Fruit fly (Drosophila melanogaster) whole organism, embryonic: ENCODE data around the gene CG42553.

ENCODE experiments used
- Aef1 ChIP-seq: fragments of 200-800 bp; sonication (Bioruptor generic); IDR thresholded peaks from 3 replicates; pipeline ENCODE4 v1.3.6; 2022; ENCODE audit warnings: missing biosample characterization, missing genetic modification characterization
- Blimp-1 ChIP-seq: fragments of 200-800 bp; sonication (Bioruptor generic); optimal IDR thresholded peaks from 3 replicates; lab custom pipeline; 2018; ENCODE audit warnings: missing biosample characterization, missing genetic modification characterization, mild to moderate bottlenecking, moderate library complexity, missing genetic modification reagents
- C15 ChIP-seq: fragments of 200-800 bp; sonication (Bioruptor generic); IDR thresholded peaks from 3 replicates; pipeline ENCODE4 v1.3.6; 2022; ENCODE audit warnings: missing biosample characterization, missing genetic modification characterization
- CG10274 ChIP-seq: fragments of 200-800 bp; sonication (Bioruptor generic); optimal IDR thresholded peaks from 3 replicates; lab custom pipeline; 2017; ENCODE audit warnings: missing biosample characterization, mild to moderate bottlenecking, missing genetic modification characterization
- CG10979 ChIP-seq: fragments of 200-800 bp; sonication (Bioruptor generic); optimal IDR thresholded peaks from 2 replicates; lab custom pipeline; 2018; ENCODE audit warnings: missing biosample characterization, mild to moderate bottlenecking, missing genetic modification characterization, moderate library complexity
- CG12219 ChIP-seq: fragments of 200-800 bp; sonication (Bioruptor generic); optimal IDR thresholded peaks from 3 replicates; lab custom pipeline; 2018; ENCODE audit warnings: missing biosample characterization, mild to moderate bottlenecking, missing genetic modification characterization
- CG12236 ChIP-seq: fragments of 200-800 bp; sonication (Bioruptor generic); optimal IDR thresholded peaks from 2 replicates; lab custom pipeline; 2016; ENCODE audit warnings: missing biosample characterization, missing genetic modification characterization
- CG12659 ChIP-seq: fragments of 200-800 bp; sonication (Bioruptor generic); optimal IDR thresholded peaks from 3 replicates; lab custom pipeline; 2017; ENCODE audit warnings: mild to moderate bottlenecking, missing biosample characterization, missing genetic modification reagents, missing genetic modification characterization
- CG13775 ChIP-seq: fragments of 200-800 bp; sonication (Bioruptor generic); optimal IDR thresholded peaks from 3 replicates; lab custom pipeline; 2017; ENCODE audit warnings: missing biosample characterization, mild to moderate bottlenecking, missing genetic modification characterization
- CG14965 ChIP-seq: fragments of 200-800 bp; sonication (Bioruptor generic); optimal IDR thresholded peaks from 2 replicates; lab custom pipeline; 2016; ENCODE audit warnings: missing biosample characterization, missing genetic modification characterization, borderline replicate concordance
- CG15601 ChIP-seq: fragments of 200-800 bp; sonication (Bioruptor generic); optimal IDR thresholded peaks from 3 replicates; lab custom pipeline; 2019; ENCODE audit warnings: missing biosample characterization, mild to moderate bottlenecking, missing genetic modification characterization, moderate library complexity
- CG16863 ChIP-seq: fragments of 200-800 bp; sonication (Bioruptor generic); optimal IDR thresholded peaks from 3 replicates; lab custom pipeline; 2016; ENCODE audit warnings: missing biosample characterization, missing genetic modification characterization
- CG17359 ChIP-seq: fragments of 200-800 bp; sonication (Bioruptor generic); optimal IDR thresholded peaks from 3 replicates; lab custom pipeline; 2018; ENCODE audit warnings: missing biosample characterization, mild to moderate bottlenecking, missing genetic modification characterization, moderate library complexity
- CG17829 ChIP-seq: fragments of 200-800 bp; optimal IDR thresholded peaks from 2 replicates; lab custom pipeline; 2019; ENCODE audit warnings: missing biosample characterization, mild to moderate bottlenecking, missing genetic modification characterization, moderate library complexity
- CG1792 ChIP-seq: fragments of 200-800 bp; sonication (Bioruptor generic); optimal IDR thresholded peaks from 2 replicates; lab custom pipeline; 2016; ENCODE audit warnings: missing biosample characterization, missing genetic modification characterization
- CG18619 ChIP-seq: fragments of 200-800 bp; sonication (Bioruptor generic); optimal IDR thresholded peaks from 3 replicates; lab custom pipeline; 2017; ENCODE audit warnings: missing biosample characterization, mild to moderate bottlenecking, missing genetic modification characterization
- CG2120 ChIP-seq: fragments of 200-800 bp; sonication (Bioruptor generic); optimal IDR thresholded peaks from 3 replicates; lab custom pipeline; 2016; ENCODE audit warnings: missing biosample characterization, missing genetic modification characterization
- CG31441 ChIP-seq: fragments of 200-800 bp; sonication (Bioruptor generic); IDR thresholded peaks from 2 replicates; pipeline ENCODE4 v1.3.6; 2022; ENCODE audit warnings: missing biosample characterization, missing genetic modification characterization
- CG34376 ChIP-seq: fragments of 200-800 bp; sonication (Bioruptor generic); optimal IDR thresholded peaks from 2 replicates; lab custom pipeline; 2018; ENCODE audit warnings: missing biosample characterization, mild to moderate bottlenecking, missing genetic modification characterization
- CG4282 ChIP-seq: fragments of 200-800 bp; sonication (Bioruptor generic); optimal IDR thresholded peaks from 2 replicates; lab custom pipeline; 2016; ENCODE audit warnings: missing biosample characterization, missing genetic modification characterization
- CG4360 ChIP-seq: fragments of 200-800 bp; sonication (Bioruptor generic); IDR thresholded peaks from 2 replicates; pipeline ENCODE4 v1.3.6; 2022; ENCODE audit warnings: missing biosample characterization, missing genetic modification characterization
- CG7839 ChIP-seq: fragments of 200-800 bp; sonication (Bioruptor generic); optimal IDR thresholded peaks from 3 replicates; lab custom pipeline; 2018; ENCODE audit warnings: missing biosample characterization, mild to moderate bottlenecking, missing genetic modification characterization, moderate library complexity
- CG9727 ChIP-seq: fragments of 200-800 bp; sonication (Bioruptor generic); optimal IDR thresholded peaks from 3 replicates; lab custom pipeline; 2017; ENCODE audit warnings: missing biosample characterization, mild to moderate bottlenecking, missing genetic modification characterization
- D ChIP-seq, 2 experiments: fragments of 200-800 bp in 1 of 2; fragments of >200 bp in 1 of 2; sonication (Bioruptor generic) in 1 of 2; optimal IDR thresholded peaks; 2 replicates in 1 of 2; 3 replicates in 1 of 2; lab custom pipeline; 2017; ENCODE audit warnings: mild to moderate bottlenecking in 1 of 2, missing biosample characterization in 1 of 2, missing genetic modification characterization in 1 of 2, missing genetic modification reagents in 1 of 2
- Dbx ChIP-seq: fragments of 200-800 bp; sonication (Bioruptor generic); IDR thresholded peaks from 3 replicates; pipeline ENCODE4 v1.3.6; 2022; ENCODE audit warnings: missing biosample characterization, missing genetic modification characterization
- Dll ChIP-seq: fragments of 200-800 bp; sonication (Bioruptor generic); IDR thresholded peaks from 4 replicates; pipeline ENCODE4 v1.3.6; 2022; ENCODE audit warnings: missing biosample characterization, missing genetic modification characterization; ENCODE audit not compliant: partially characterized antibody
- E2f2 ChIP-seq: fragments of 200-800 bp; sonication (Bioruptor generic); IDR thresholded peaks from 2 replicates; pipeline ENCODE4 v1.3.6; 2022; ENCODE audit warnings: missing biosample characterization, missing genetic modification characterization
- Hr39 ChIP-seq: fragments of >200 bp; optimal IDR thresholded peaks from 2 replicates; lab custom pipeline; 2017
- MBD-R2 ChIP-seq: fragments of 200-800 bp; sonication (Bioruptor generic); IDR thresholded peaks from 2 replicates; pipeline ENCODE4 v1.3.6; 2022; ENCODE audit warnings: missing biosample characterization, missing genetic modification characterization
- Meics ChIP-seq: fragments of 200-800 bp; sonication (Bioruptor generic); optimal IDR thresholded peaks from 2 replicates; lab custom pipeline; 2017; ENCODE audit warnings: missing biosample characterization, mild to moderate bottlenecking, missing genetic modification characterization
- Myb ChIP-seq: fragments of 200-800 bp; sonication (Bioruptor generic); optimal IDR thresholded peaks from 2 replicates; lab custom pipeline; 2016; ENCODE audit warnings: missing biosample characterization, missing genetic modification characterization
- NC2α ChIP-seq: fragments of 200-800 bp; sonication (Bioruptor generic); optimal IDR thresholded peaks from 2 replicates; lab custom pipeline; 2016; ENCODE audit warnings: missing biosample characterization, missing genetic modification characterization
- Sry-β ChIP-seq: fragments of 200-800 bp; sonication (Bioruptor generic); optimal IDR thresholded peaks from 2 replicates; lab custom pipeline; 2018; ENCODE audit warnings: missing biosample characterization, mild to moderate bottlenecking, missing genetic modification characterization, moderate library complexity
- YL-1 ChIP-seq: fragments of 200-800 bp; sonication (Bioruptor generic); optimal IDR thresholded peaks from 3 replicates; lab custom pipeline; 2017; ENCODE audit warnings: missing biosample characterization, mild to moderate bottlenecking, missing genetic modification characterization
- ase ChIP-seq: fragments of 200-800 bp; sonication (Bioruptor generic); IDR thresholded peaks from 3 replicates; pipeline ENCODE4 v1.3.6; 2022; ENCODE audit warnings: missing biosample characterization, missing genetic modification characterization
- bowl ChIP-seq: fragments of 200-800 bp; sonication (Bioruptor generic); IDR thresholded peaks from 2 replicates; pipeline ENCODE4 v1.3.6; 2022; ENCODE audit warnings: missing biosample characterization, missing genetic modification characterization
- exex ChIP-seq: fragments of 200-800 bp; sonication (Bioruptor generic); optimal IDR thresholded peaks from 4 replicates; lab custom pipeline; 2018; ENCODE audit warnings: missing biosample characterization, mild to moderate bottlenecking, missing genetic modification characterization, moderate library complexity
- gfzf ChIP-seq: fragments of 200-800 bp; sonication (Bioruptor generic); optimal IDR thresholded peaks from 2 replicates; lab custom pipeline; 2016; ENCODE audit warnings: missing biosample characterization, mild to moderate bottlenecking, missing genetic modification characterization, moderate library complexity
- grau ChIP-seq: fragments of 200-800 bp; optimal IDR thresholded peaks from 3 replicates; lab custom pipeline; 2019; ENCODE audit warnings: missing biosample characterization, mild to moderate bottlenecking, missing genetic modification characterization, moderate library complexity
- ken ChIP-seq: fragments of 200-800 bp; sonication (Bioruptor generic); IDR thresholded peaks from 3 replicates; pipeline ENCODE4 v1.3.6; 2022; ENCODE audit warnings: missing biosample characterization, missing genetic modification characterization
- knrl ChIP-seq: fragments of 200-800 bp; sonication (Bioruptor generic); IDR thresholded peaks from 3 replicates; pipeline ENCODE4 v1.3.6; 2022; ENCODE audit warnings: missing biosample characterization, missing genetic modification characterization; ENCODE audit not compliant: partially characterized antibody
- mirr ChIP-seq: fragments of 200-800 bp; sonication (Bioruptor generic); optimal IDR thresholded peaks from 3 replicates; lab custom pipeline; 2018; ENCODE audit warnings: missing biosample characterization, mild to moderate bottlenecking, missing genetic modification characterization
- ranshi ChIP-seq: fragments of 200-800 bp; sonication (Bioruptor generic); IDR thresholded peaks from 2 replicates; pipeline ENCODE4 v1.3.6; 2022; ENCODE audit warnings: missing biosample characterization, missing genetic modification characterization
- salm ChIP-seq: fragments of 200-800 bp; sonication (Bioruptor generic); optimal IDR thresholded peaks from 2 replicates; lab custom pipeline; 2018; ENCODE audit warnings: missing biosample characterization, mild to moderate bottlenecking, missing genetic modification characterization
- sisA ChIP-seq: fragments of 200-800 bp; sonication (Bioruptor generic); IDR thresholded peaks from 2 replicates; pipeline ENCODE4 v1.3.6; 2022; ENCODE audit warnings: missing biosample characterization, missing genetic modification characterization
- slou ChIP-seq: fragments of 200-800 bp; sonication (Bioruptor generic); optimal IDR thresholded peaks from 3 replicates; lab custom pipeline; 2016; ENCODE audit warnings: missing biosample characterization, missing genetic modification characterization
- so ChIP-seq: fragments of 200-800 bp; sonication (Bioruptor generic); IDR thresholded peaks from 3 replicates; pipeline ENCODE4 v1.3.6; 2022; ENCODE audit warnings: missing biosample characterization, missing genetic modification characterization
- twi ChIP-seq: fragments of 200-800 bp; optimal IDR thresholded peaks from 2 replicates; lab custom pipeline; 2019; ENCODE audit warnings: missing biosample characterization, mild to moderate bottlenecking, missing genetic modification characterization, moderate library complexity
- wor ChIP-seq: fragments of 200-800 bp; sonication (Bioruptor generic); IDR thresholded peaks from 2 replicates; pipeline ENCODE4 v1.3.6; 2022; ENCODE audit warnings: missing biosample characterization, missing genetic modification characterization
- zen2 ChIP-seq: fragments of 200-800 bp; sonication (Bioruptor generic); IDR thresholded peaks from 3 replicates; pipeline ENCODE4 v1.3.6; 2022; ENCODE audit warnings: missing biosample characterization, missing genetic modification characterization; ENCODE audit not compliant: partially characterized antibody

CG42553 gene

DNA sequence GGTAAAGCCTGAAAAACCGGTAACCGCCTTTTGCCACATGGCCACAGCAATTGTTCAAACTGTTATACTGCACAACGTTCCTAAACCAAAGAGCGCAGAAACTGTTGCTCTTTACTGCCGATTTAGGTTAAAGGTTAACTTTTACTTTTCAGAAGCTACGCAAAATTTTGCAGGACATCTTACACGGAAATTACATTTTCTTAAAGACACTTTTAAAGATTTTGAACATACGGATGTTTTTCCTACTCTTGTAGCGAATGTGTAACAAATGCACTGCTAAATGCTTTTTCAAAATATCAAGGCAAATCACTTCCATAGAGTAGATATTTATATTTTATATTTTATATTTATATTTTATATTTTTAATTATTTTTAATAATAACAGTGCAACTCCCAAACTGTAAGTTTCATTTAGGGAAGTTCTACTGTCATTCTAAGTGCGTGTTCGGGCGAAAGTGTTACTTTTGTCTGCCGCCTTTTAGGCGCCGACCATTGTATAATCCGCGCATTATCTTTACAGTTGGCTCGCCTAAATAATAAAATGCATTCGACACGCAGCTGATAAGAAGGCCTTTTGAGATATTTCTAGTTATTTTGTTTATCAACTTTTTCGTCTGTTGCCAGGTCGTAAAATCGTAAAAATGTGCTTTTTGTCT, 48.5 kb downstream of the CG42553 start (continued):
- TF ChIP-seq CG10274 (no peak), YL-1 (GFP tag; lab: Kevin White, UChicago) (no peak), Hr39 (lab: Kevin White, UChicago) (no peak), CG13775 (GFP tag; lab: Kevin White, UChicago) (no peak), CG12659 (GFP tag; lab: Kevin White, UChicago) (no peak), CG34376 (GFP tag; lab: Kevin White, UChicago) (no peak), D (optimal IDR thresholded peaks at IDR 0.05; lab: Kevin White, UChicago) (no peak), D (GFP tag; optimal IDR thresholded peaks at IDR 0.05; lab: Kevin White, UChicago) (no peak), mirr (GFP tag; lab: Kevin White, UChicago) (no peak), E2f2 (GFP tag; lab: Robert Waterston, UW) (no peak), CG15601 (no peak), ken (no peak), bowl (GFP tag; lab: Robert Waterston, UW) (no peak), CG16863 (no peak), gfzf (GFP tag; lab: Kevin White, UChicago) (no peak), Blimp-1 (GFP tag; lab: Kevin White, UChicago) (peak; percentile 54), CG1792 (GFP tag; lab: Kevin White, UChicago) (no peak), CG18619 (GFP tag; lab: Kevin White, UChicago) (no peak), CG31441 (peak; percentile 58; the same call in 1 of the 2 replicates), salm (tag; lab: Kevin White, UChicago) (no peak), CG14965 (GFP tag; lab: Kevin White, UChicago) (no peak), Aef1 (GFP tag; lab: Robert Waterston, UW) (no peak), CG2120 (no peak), Sry-β (GFP tag; lab: Kevin White, UChicago) (no peak), CG12236 (GFP tag; lab: Kevin White, UChicago) (no peak), sisA (GFP tag; lab: Robert Waterston, UW) (peak; percentile 20; the same call in 1 of the 2 replicates), Dbx (GFP tag; lab: Robert Waterston, UW) (no peak), ase (GFP tag; lab: Robert Waterston, UW) (no peak), MBD-R2 (GFP tag; lab: Robert Waterston, UW) (no peak), CG10979 (tag; lab: Kevin White, UChicago) (peak; percentile 40), CG9727 (GFP tag; lab: Kevin White, UChicago) (peak; percentile 44), CG4360 (GFP tag; lab: Robert Waterston, UW) (no peak), C15 (GFP tag; lab: Robert Waterston, UW) (no peak), exex (no peak), CG7839 (peak; percentile 58), CG17829 (peak; percentile 11), slou (GFP tag; lab: Kevin White, UChicago) (no peak), CG12219 (GFP tag; lab: Kevin White, UChicago) (no peak), CG17359 (tag; lab: Kevin White, UChicago) (peak; percentile 39), Meics (GFP tag; lab: Kevin White, UChicago) (peak; percentile 59), CG4282 (GFP tag; lab: Kevin White, UChicago) (no peak), zen2 (GFP tag; lab: Robert Waterston, UW) (no peak), Myb (no peak), so (GFP tag; lab: Robert Waterston, UW) (no peak), ranshi (no peak), knrl (no peak), grau (tag; lab: Kevin White, UChicago) (peak; percentile 42), NC2α (GFP tag; lab: Kevin White, UChicago) (no peak), twi (tag; lab: Kevin White, UChicago) (no peak), wor (no peak), Dll (GFP tag; lab: Robert Waterston, UW) (no peak)
